5 fruit fly cellular contexts compared by ENCODE assay signal in the genomic region with DNA sequence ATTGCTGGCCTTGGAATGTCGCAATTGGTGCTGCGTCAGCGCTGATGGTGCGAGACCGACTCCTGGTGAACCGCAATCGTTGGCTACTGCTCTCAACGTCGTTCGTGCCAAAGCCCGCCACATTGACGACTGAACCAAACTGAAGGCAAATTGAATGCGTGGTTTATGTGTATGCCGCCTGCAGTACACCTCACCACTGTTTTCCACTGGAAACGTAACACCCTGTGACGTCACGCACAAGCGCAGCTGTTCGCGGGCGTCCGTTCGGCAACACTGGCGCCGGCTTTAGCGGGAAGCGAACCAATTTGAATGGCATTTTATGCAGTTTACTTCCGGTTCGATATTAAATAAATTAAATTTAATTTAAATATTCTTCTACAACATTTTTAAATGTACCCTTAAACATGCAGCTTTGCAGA.
TF ChIP-seq lines count a peak whose summit lies in the region.

Cmpk (minus strand) TSS at position 225 of the 419 bp plus-strand sequence.

- TF ChIP-seq CTCF in whole organism, embryonic (GFP tag; optimal IDR thresholded peaks at IDR 0.05; lab: Kevin White, UChicago) = peak; percentile 55

TF ChIP-seq in whole organism, adult, 20 proteins besides CTCF, POLR2A, EP300 and RAD21 (continues in another document):
- TF ChIP-seq ovo (GFP tag; optimal IDR thresholded peaks at IDR 0.05; lab: Kevin White, UChicago) = peak; percentile 51
- no peak for TF ChIP-seq CG5204 (GFP tag; optimal IDR thresholded peaks at IDR 0.05; lab: Kevin White, UChicago)
- peak; percentile 87 for TF ChIP-seq CG12768 (GFP tag; optimal IDR thresholded peaks at IDR 0.05; lab: Kevin White, UChicago)
- TF ChIP-seq cnc (optimal IDR thresholded peaks at IDR 0.05; lab: Kevin White, UChicago) = no peak
- TF ChIP-seq CG33017 (tag; optimal IDR thresholded peaks at IDR 0.05; lab: Kevin White, UChicago) = peak; percentile 87
- TF ChIP-seq CG1620 (GFP tag; optimal IDR thresholded peaks at IDR 0.05; lab: Kevin White, UChicago) = peak; percentile 82
- peak; percentile 90 for TF ChIP-seq Mnt (GFP tag; optimal IDR thresholded peaks at IDR 0.05; lab: Kevin White, UChicago)
- TF ChIP-seq pad (GFP tag; optimal IDR thresholded peaks at IDR 0.05; lab: Kevin White, UChicago) = peak; percentile 84
- TF ChIP-seq toe (GFP tag; optimal IDR thresholded peaks at IDR 0.05; lab: Kevin White, UChicago) = peak; percentile 56
- TF ChIP-seq cic (GFP tag; optimal IDR thresholded peaks at IDR 0.05; lab: Kevin White, UChicago) = peak; percentile 84
- peak; percentile 37 for TF ChIP-seq Clk (GFP tag; optimal IDR thresholded peaks at IDR 0.05; lab: Kevin White, UChicago)
- TF ChIP-seq CG11617 (GFP tag; optimal IDR thresholded peaks at IDR 0.05; lab: Kevin White, UChicago) = peak; percentile 77
- TF ChIP-seq CG7101 (tag; optimal IDR thresholded peaks at IDR 0.05; lab: Kevin White, UChicago) = peak; percentile 94
- TF ChIP-seq kay (GFP tag; lab: Kevin White, UChicago; ENCODE audit: borderline replicate concordance) = no peak
- peak; percentile 77 for TF ChIP-seq CG14711 (tag; optimal IDR thresholded peaks at IDR 0.05; lab: Kevin White, UChicago)
- TF ChIP-seq CG7045 (GFP tag; optimal IDR thresholded peaks at IDR 0.05; lab: Kevin White, UChicago) = peak; percentile 68
- peak; percentile 99 for TF ChIP-seq tj (GFP tag; optimal IDR thresholded peaks at IDR 0.05; lab: Kevin White, UChicago)

TF ChIP-seq in whole organism, embryonic, 481 proteins besides CTCF, POLR2A, EP300 and RAD21 (continues in another document):
- peak; percentile 61; the same call in 2 of the 3 replicates for TF ChIP-seq Dbx (GFP tag; IDR thresholded peaks at IDR 0.05; lab: Robert Waterston, UW)
- TF ChIP-seq sr (GFP tag; IDR thresholded peaks at IDR 0.05; lab: Robert Waterston, UW) = peak; percentile 66; the same call in 2 of the 3 replicates
- peak; percentile 69 for TF ChIP-seq nerfin-1 (tag; optimal IDR thresholded peaks at IDR 0.05; lab: Kevin White, UChicago)
- peak; percentile 96 for TF ChIP-seq MESR4 (GFP tag; optimal IDR thresholded peaks at IDR 0.05; lab: Kevin White, UChicago)
- peak; percentile 66 for TF ChIP-seq CG9932 (GFP tag; IDR thresholded peaks at IDR 0.05; lab: Robert Waterston, UW)
- TF ChIP-seq sc (optimal IDR thresholded peaks at IDR 0.05; lab: Kevin White, UChicago) = no peak
- TF ChIP-seq sc (GFP tag; optimal IDR thresholded peaks at IDR 0.05; lab: Kevin White, UChicago) = peak; percentile 71
- TF ChIP-seq YL-1 (GFP tag; optimal IDR thresholded peaks at IDR 0.05; lab: Kevin White, UChicago) = peak; percentile 76
- no peak for TF ChIP-seq sqz (GFP tag; optimal IDR thresholded peaks at IDR 0.05; lab: Kevin White, UChicago)
- peak; percentile 59; the same call in 1 of the 2 replicates for TF ChIP-seq stc (GFP tag; IDR thresholded peaks at IDR 0.05; lab: Robert Waterston, UW)
- no peak for TF ChIP-seq Doc3 (GFP tag; IDR thresholded peaks at IDR 0.05; lab: Robert Waterston, UW; ENCODE audit: partially characterized antibody)
- TF ChIP-seq CG6854 (GFP tag; optimal IDR thresholded peaks at IDR 0.05; lab: Kevin White, UChicago) = peak; percentile 74
- TF ChIP-seq CG30403 (GFP tag; optimal IDR thresholded peaks at IDR 0.05; lab: Kevin White, UChicago) = peak; percentile 36
- peak; percentile 31 for TF ChIP-seq Bdp1 (GFP tag; optimal IDR thresholded peaks at IDR 0.05; lab: Kevin White, UChicago)
- 0 out of 2 replicates have a peak, but pooled peaks have one; percentile 52 for TF ChIP-seq CG3847 (GFP tag; IDR thresholded peaks at IDR 0.05; lab: Robert Waterston, UW)
- no peak for TF ChIP-seq CG18476 (GFP tag; optimal IDR thresholded peaks at IDR 0.05; lab: Kevin White, UChicago)

TF ChIP-seq in whole organism, prepupa, 60 proteins besides CTCF, POLR2A, EP300 and RAD21 (continues in another document):
- TF ChIP-seq Hr38 (GFP tag; optimal IDR thresholded peaks at IDR 0.05; lab: Kevin White, UChicago) = no peak
- TF ChIP-seq ss (GFP tag; optimal IDR thresholded peaks at IDR 0.05; lab: Kevin White, UChicago) = peak in 1 of 2 experiments; percentile 76
- no peak for TF ChIP-seq CG16779 (tag; optimal IDR thresholded peaks at IDR 0.05; lab: Kevin White, UChicago)
- TF ChIP-seq CG10631 (GFP tag; optimal IDR thresholded peaks at IDR 0.05; lab: Kevin White, UChicago) = peak; percentile 19
- TF ChIP-seq fd85E (GFP tag; optimal IDR thresholded peaks at IDR 0.05; lab: Kevin White, UChicago) = peak; percentile 54
- no peak for TF ChIP-seq Eip75B (GFP tag; optimal IDR thresholded peaks at IDR 0.05; lab: Kevin White, UChicago)
- no peak for TF ChIP-seq Blimp-1 (GFP tag; optimal IDR thresholded peaks at IDR 0.05; lab: Kevin White, UChicago)
- TF ChIP-seq Eip78C (GFP tag; lab: Kevin White, UChicago) = peak; percentile 95
- TF ChIP-seq CG4318 (GFP tag; optimal IDR thresholded peaks at IDR 0.05; lab: Kevin White, UChicago) = no peak
- peak; percentile 68 for TF ChIP-seq CG6792 (GFP tag; optimal IDR thresholded peaks at IDR 0.05; lab: Kevin White, UChicago)
- TF ChIP-seq net (GFP tag; optimal IDR thresholded peaks at IDR 0.05; lab: Kevin White, UChicago) = peak; percentile 78
- TF ChIP-seq pdm3 (GFP tag; optimal IDR thresholded peaks at IDR 0.05; lab: Kevin White, UChicago) = peak; percentile 52
- peak; percentile 74 for TF ChIP-seq Met (GFP tag; optimal IDR thresholded peaks at IDR 0.05; lab: Kevin White, UChicago)
- peak; percentile 35 for TF ChIP-seq dsx (GFP tag; optimal IDR thresholded peaks at IDR 0.05; lab: Kevin White, UChicago; ENCODE audit: poor library complexity, severe bottlenecking)
- peak; percentile 55 for TF ChIP-seq lz (GFP tag; optimal IDR thresholded peaks at IDR 0.05; lab: Kevin White, UChicago)
- no peak for TF ChIP-seq CG11762 (GFP tag; optimal IDR thresholded peaks at IDR 0.05; lab: Kevin White, UChicago; ENCODE audit: insufficient read depth)
- TF ChIP-seq fd59A (GFP tag; optimal IDR thresholded peaks at IDR 0.05; lab: Kevin White, UChicago) = no peak
- TF ChIP-seq CG8319 (GFP tag; optimal IDR thresholded peaks at IDR 0.05; lab: Kevin White, UChicago) = peak; percentile 25

TF ChIP-seq in whole organism, pupa, 21 proteins besides CTCF, POLR2A, EP300 and RAD21 (continues in another document):
- no peak for TF ChIP-seq CG10348 (GFP tag; IDR thresholded peaks at IDR 0.05; lab: Robert Waterston, UW)
- TF ChIP-seq CG8159 (tag; optimal IDR thresholded peaks at IDR 0.05; lab: Kevin White, UChicago) = peak; percentile 47
- TF ChIP-seq Snoo (tag; optimal IDR thresholded peaks at IDR 0.05; lab: Kevin White, UChicago) = peak; percentile 83
- TF ChIP-seq CG12605 (GFP tag; IDR thresholded peaks at IDR 0.05; lab: Robert Waterston, UW) = peak; percentile 53; the same call in 1 of the 2 replicates
- TF ChIP-seq CG17806 (tag; optimal IDR thresholded peaks at IDR 0.05; lab: Kevin White, UChicago) = no peak
- TF ChIP-seq CG9948 (tag; optimal IDR thresholded peaks at IDR 0.05; lab: Kevin White, UChicago) = peak; percentile 1
- TF ChIP-seq CG14655 (GFP tag; optimal IDR thresholded peaks at IDR 0.05; lab: Kevin White, UChicago) = no peak
- TF ChIP-seq CG32121 (GFP tag; IDR thresholded peaks at IDR 0.05; lab: Robert Waterston, UW) = peak; percentile 64
- TF ChIP-seq fd96Ca (GFP tag; IDR thresholded peaks at IDR 0.05; lab: Robert Waterston, UW) = no peak; the same call in 2 of the 3 replicates
- peak; percentile 70 for TF ChIP-seq Ets98B (GFP tag; IDR thresholded peaks at IDR 0.05; lab: Robert Waterston, UW)
- TF ChIP-seq CG15710 (tag; optimal IDR thresholded peaks at IDR 0.05; lab: Kevin White, UChicago) = peak; percentile 33
- TF ChIP-seq CG13204 (GFP tag; optimal IDR thresholded peaks at IDR 0.05; lab: Kevin White, UChicago) = no peak
- peak; percentile 47 for TF ChIP-seq gl (tag; optimal IDR thresholded peaks at IDR 0.05; lab: Kevin White, UChicago)
- peak; percentile 14 for TF ChIP-seq CG34367 (tag; optimal IDR thresholded peaks at IDR 0.05; lab: Kevin White, UChicago)
- TF ChIP-seq CG4496 (GFP tag; IDR thresholded peaks at IDR 0.05; lab: Robert Waterston, UW) = peak; percentile 59; the same call in 1 of the 3 replicates
- TF ChIP-seq rn (GFP tag; IDR thresholded peaks at IDR 0.05; lab: Robert Waterston, UW) = no peak
- TF ChIP-seq Pif1B (GFP tag; optimal IDR thresholded peaks at IDR 0.05; lab: Kevin White, UChicago) = no peak
- peak; percentile 66 for TF ChIP-seq EcR (GFP tag; optimal IDR thresholded peaks at IDR 0.05; lab: Kevin White, UChicago)
- TF ChIP-seq Pif1A (GFP tag; optimal IDR thresholded peaks at IDR 0.05; lab: Kevin White, UChicago) = no peak
- no peak for TF ChIP-seq CG8301 (tag; optimal IDR thresholded peaks at IDR 0.05; lab: Kevin White, UChicago)

TF ChIP-seq in whole organism, wandering third instar larva, 38 proteins besides CTCF, POLR2A, EP300 and RAD21 (continues in another document):
- TF ChIP-seq Vsx2 (GFP tag; optimal IDR thresholded peaks at IDR 0.05; lab: Kevin White, UChicago; ENCODE audit: partially characterized antibody) (no peak), usp (GFP tag; optimal IDR thresholded peaks at IDR 0.05; lab: Kevin White, UChicago) (no peak), fru (GFP tag; optimal IDR thresholded peaks at IDR 0.05; lab: Kevin White, UChicago) (peak; percentile 72), Mio (GFP tag; optimal IDR thresholded peaks at IDR 0.05; lab: Kevin White, UChicago) (peak; percentile 10), GATAd (GFP tag; optimal IDR thresholded peaks at IDR 0.05; lab: Kevin White, UChicago) (no peak), CrebA (GFP tag; optimal IDR thresholded peaks at IDR 0.05; lab: Kevin White, UChicago; ENCODE audit: borderline replicate concordance) (no peak), brk (GFP tag; optimal IDR thresholded peaks at IDR 0.05; lab: Kevin White, UChicago) (no peak), jim (GFP tag; optimal IDR thresholded peaks at IDR 0.05; lab: Kevin White, UChicago) (no peak), Rel (GFP tag; optimal IDR thresholded peaks at IDR 0.05; lab: Kevin White, UChicago) (no peak), Rel (tag; optimal IDR thresholded peaks at IDR 0.05; lab: Kevin White, UChicago) (peak; percentile 72), Hr78 (GFP tag; optimal IDR thresholded peaks at IDR 0.05; lab: Kevin White, UChicago) (no peak), psq (GFP tag; optimal IDR thresholded peaks at IDR 0.05; lab: Kevin White, UChicago) (peak; percentile 58), h (GFP tag; optimal IDR thresholded peaks at IDR 0.05; lab: Kevin White, UChicago) (peak; percentile 86), Sp1 (GFP tag; optimal IDR thresholded peaks at IDR 0.05; lab: Kevin White, UChicago) (peak; percentile 88), dl (GFP tag; optimal IDR thresholded peaks at IDR 0.05; lab: Kevin White, UChicago; ENCODE audit: insufficient read depth in 1 of 2, partially characterized antibody in 2 of 2) (no peak), N (GFP tag; optimal IDR thresholded peaks at IDR 0.05; lab: Kevin White, UChicago) (no peak), tai (GFP tag; optimal IDR thresholded peaks at IDR 0.05; lab: Kevin White, UChicago) (no peak), OdsH (GFP tag; optimal IDR thresholded peaks at IDR 0.05; lab: Kevin White, UChicago) (peak; percentile 77), Dif (GFP tag; optimal IDR thresholded peaks at IDR 0.05; lab: Kevin White, UChicago; ENCODE audit: partially characterized antibody) (peak; percentile 61), Jra (GFP tag; optimal IDR thresholded peaks at IDR 0.05; lab: Kevin White, UChicago) (peak; percentile 41), woc (GFP tag; optimal IDR thresholded peaks at IDR 0.05; lab: Kevin White, UChicago) (peak; percentile 44)
